Fruit fly (Drosophila melanogaster) whole organism, embryonic: Measurements from ENCODE around the gene dnc.

Experiments
- CG10462 ChIP-seq: fragments of 200-800 bp; sonication (Bioruptor generic); optimal IDR thresholded peaks from 2 replicates; lab custom pipeline; 2016; ENCODE audit warnings: missing biosample characterization, missing genetic modification characterization
- CG10654 ChIP-seq: fragments of 200-800 bp; sonication (Bioruptor generic); optimal IDR thresholded peaks from 2 replicates; lab custom pipeline; 2016; ENCODE audit warnings: missing biosample characterization, missing genetic modification characterization
- CG11085 ChIP-seq: fragments of 200-800 bp; sonication (Bioruptor generic); IDR thresholded peaks from 2 replicates; pipeline ENCODE4 v1.3.6; 2022; ENCODE audit warnings: missing biosample characterization, missing genetic modification characterization
- CG11696 ChIP-seq: fragments of 200-800 bp; sonication (Bioruptor generic); IDR thresholded peaks from 2 replicates; pipeline ENCODE4 v1.3.6; 2022; ENCODE audit warnings: missing biosample characterization, missing genetic modification characterization
- CG12104 ChIP-seq: fragments of 200-800 bp; sonication (Bioruptor generic); optimal IDR thresholded peaks from 3 replicates; lab custom pipeline; 2016; ENCODE audit warnings: missing biosample characterization, missing genetic modification characterization
- CG12155 ChIP-seq: fragments of 200-800 bp; sonication (Bioruptor generic); optimal IDR thresholded peaks from 3 replicates; lab custom pipeline; 2016; ENCODE audit warnings: missing biosample characterization, missing genetic modification characterization
- CG12744 ChIP-seq: fragments of 200-800 bp; sonication (Bioruptor generic); optimal IDR thresholded peaks from 2 replicates; lab custom pipeline; 2016; ENCODE audit warnings: missing biosample characterization, missing genetic modification characterization
- CG13287 ChIP-seq: fragments of 200-800 bp; sonication (Bioruptor generic); IDR thresholded peaks from 2 replicates; pipeline ENCODE4 v1.3.6; 2022; ENCODE audit warnings: missing biosample characterization, missing genetic modification characterization; ENCODE audit not compliant: partially characterized antibody
- CG14050 ChIP-seq: fragments of 200-800 bp; sonication (Bioruptor generic); IDR thresholded peaks from 3 replicates; pipeline ENCODE4 v1.3.6; 2022; ENCODE audit warnings: missing biosample characterization, missing genetic modification characterization
- CG14965 ChIP-seq: fragments of 200-800 bp; sonication (Bioruptor generic); optimal IDR thresholded peaks from 2 replicates; lab custom pipeline; 2016; ENCODE audit warnings: missing biosample characterization, missing genetic modification characterization, borderline replicate concordance
- CG15073 ChIP-seq: fragments of 200-800 bp; sonication (Bioruptor generic); optimal IDR thresholded peaks from 2 replicates; lab custom pipeline; 2016; ENCODE audit warnings: missing biosample characterization, missing genetic modification characterization
- CG15269 ChIP-seq: fragments of 200-800 bp; sonication (Bioruptor generic); optimal IDR thresholded peaks from 2 replicates; lab custom pipeline; 2018; ENCODE audit warnings: missing biosample characterization, mild to moderate bottlenecking, missing genetic modification characterization, moderate library complexity
- CG16813 ChIP-seq: fragments of 200-800 bp; sonication (Bioruptor generic); IDR thresholded peaks from 3 replicates; pipeline ENCODE4 v1.3.6; 2022; ENCODE audit warnings: missing biosample characterization, missing genetic modification characterization; ENCODE audit not compliant: partially characterized antibody
- CG18619 ChIP-seq: fragments of 200-800 bp; sonication (Bioruptor generic); optimal IDR thresholded peaks from 3 replicates; lab custom pipeline; 2017; ENCODE audit warnings: missing biosample characterization, mild to moderate bottlenecking, missing genetic modification characterization
- CG3407 ChIP-seq: fragments of 200-800 bp; sonication (Bioruptor generic); optimal IDR thresholded peaks from 2 replicates; lab custom pipeline; 2018; ENCODE audit warnings: missing biosample characterization, mild to moderate bottlenecking, missing genetic modification characterization
- CG4282 ChIP-seq: fragments of 200-800 bp; sonication (Bioruptor generic); optimal IDR thresholded peaks from 2 replicates; lab custom pipeline; 2016; ENCODE audit warnings: missing biosample characterization, missing genetic modification characterization
- CG7928 ChIP-seq: fragments of 200-800 bp; sonication (Bioruptor generic); optimal IDR thresholded peaks from 2 replicates; lab custom pipeline; 2017; ENCODE audit warnings: missing biosample characterization, mild to moderate bottlenecking, missing genetic modification characterization
- CG7987 ChIP-seq: fragments of 200-800 bp; sonication (Bioruptor generic); optimal IDR thresholded peaks from 2 replicates; lab custom pipeline; 2018; ENCODE audit warnings: missing biosample characterization, mild to moderate bottlenecking, missing genetic modification characterization, moderate library complexity
- CG8388 ChIP-seq: fragments of 200-800 bp; sonication (Bioruptor generic); optimal IDR thresholded peaks from 2 replicates; lab custom pipeline; 2019; ENCODE audit warnings: missing biosample characterization, mild to moderate bottlenecking, missing genetic modification characterization, moderate library complexity
- CoRest ChIP-seq: fragments of 200-800 bp; sonication (Bioruptor generic); optimal IDR thresholded peaks from 3 replicates; lab custom pipeline; 2018; ENCODE audit warnings: missing biosample characterization, mild to moderate bottlenecking, missing genetic modification characterization, moderate library complexity
- D19B ChIP-seq: fragments of 200-800 bp; sonication (Bioruptor generic); optimal IDR thresholded peaks from 2 replicates; lab custom pipeline; 2017; ENCODE audit warnings: missing biosample characterization, mild to moderate bottlenecking, missing genetic modification characterization
- E2f2 ChIP-seq: fragments of 200-800 bp; sonication (Bioruptor generic); IDR thresholded peaks from 2 replicates; pipeline ENCODE4 v1.3.6; 2022; ENCODE audit warnings: missing biosample characterization, missing genetic modification characterization
- Eip74EF ChIP-seq, 2 experiments: fragments of 200-800 bp in 1 of 2; fragments of >200 bp in 1 of 2; sonication (Bioruptor generic) in 1 of 2; optimal IDR thresholded peaks; 2 replicates each; lab custom pipeline; 2017 to 2019; ENCODE audit warnings: missing biosample characterization in 2 of 2, missing genetic modification characterization in 2 of 2, mild to moderate bottlenecking in 1 of 2, moderate library complexity in 1 of 2
- Fer3 ChIP-seq: fragments of 200-800 bp; sonication (Bioruptor generic); optimal IDR thresholded peaks from 2 replicates; lab custom pipeline; 2018; ENCODE audit warnings: missing biosample characterization, mild to moderate bottlenecking, missing genetic modification characterization, moderate library complexity
- HLHmδ ChIP-seq: fragments of 200-800 bp; sonication (Bioruptor generic); optimal IDR thresholded peaks from 2 replicates; lab custom pipeline; 2018; ENCODE audit warnings: missing biosample characterization, mild to moderate bottlenecking, missing genetic modification characterization, moderate library complexity
- Neu2 ChIP-seq: fragments of 200-800 bp; sonication (Bioruptor generic); optimal IDR thresholded peaks from 3 replicates; lab custom pipeline; 2016; ENCODE audit warnings: missing biosample characterization, missing genetic modification characterization, borderline replicate concordance
- Oli ChIP-seq: fragments of 200-800 bp; sonication (Bioruptor generic); optimal IDR thresholded peaks from 2 replicates; lab custom pipeline; 2018; ENCODE audit warnings: missing biosample characterization, mild to moderate bottlenecking, missing genetic modification characterization, moderate library complexity
- Rfx ChIP-seq: fragments of 200-800 bp; sonication (Bioruptor generic); IDR thresholded peaks from 2 replicates; pipeline ENCODE4 v1.3.6; 2022; ENCODE audit warnings: missing biosample characterization, missing genetic modification characterization
- Six4 ChIP-seq: fragments of 200-800 bp; sonication (Bioruptor generic); optimal IDR thresholded peaks from 2 replicates; lab custom pipeline; 2016; ENCODE audit warnings: missing biosample characterization, missing genetic modification characterization
- TFAM ChIP-seq: fragments of 200-800 bp; sonication (Bioruptor generic); optimal IDR thresholded peaks from 2 replicates; lab custom pipeline; 2017; ENCODE audit warnings: missing biosample characterization, missing genetic modification characterization, inconsistent platforms
- Tbp ChIP-seq: fragments of >200 bp; optimal IDR thresholded peaks from 2 replicates; lab custom pipeline; 2018; ENCODE audit warnings: missing biosample characterization, missing genetic modification characterization
- ab ChIP-seq: fragments of 200-800 bp; sonication (Bioruptor generic); optimal IDR thresholded peaks from 2 replicates; lab custom pipeline; 2016; ENCODE audit warnings: missing biosample characterization, missing genetic modification characterization
- chinmo ChIP-seq: fragments of 200-800 bp; sonication (Bioruptor generic); IDR thresholded peaks from 4 replicates; pipeline ENCODE4 v1.3.6; 2022; ENCODE audit warnings: missing biosample characterization, missing genetic modification characterization; ENCODE audit not compliant: partially characterized antibody
- cwo ChIP-seq: fragments of 200-800 bp; sonication (Bioruptor generic); optimal IDR thresholded peaks from 3 replicates; lab custom pipeline; 2017; ENCODE audit warnings: missing biosample characterization, missing genetic modification characterization, mild to moderate bottlenecking, moderate library complexity, missing genetic modification reagents
- fd64A ChIP-seq: fragments of 200-800 bp; sonication (Bioruptor generic); optimal IDR thresholded peaks from 3 replicates; lab custom pipeline; 2018; ENCODE audit warnings: missing biosample characterization, mild to moderate bottlenecking, missing genetic modification characterization
- gem ChIP-seq: fragments of 200-800 bp; sonication (Bioruptor generic); optimal IDR thresholded peaks from 2 replicates; lab custom pipeline; 2019; ENCODE audit warnings: missing biosample characterization, mild to moderate bottlenecking, missing genetic modification characterization, moderate library complexity
- ham ChIP-seq: fragments of 200-800 bp; sonication (Bioruptor generic); IDR thresholded peaks from 2 replicates; pipeline ENCODE4 v1.3.6; 2022; ENCODE audit warnings: missing biosample characterization, missing genetic modification characterization
- jumu ChIP-seq: fragments of 200-800 bp; sonication (Bioruptor generic); optimal IDR thresholded peaks from 3 replicates; lab custom pipeline; 2016; ENCODE audit warnings: missing biosample characterization, missing genetic modification characterization
- knrl ChIP-seq: fragments of 200-800 bp; sonication (Bioruptor generic); IDR thresholded peaks from 3 replicates; pipeline ENCODE4 v1.3.6; 2022; ENCODE audit warnings: missing biosample characterization, missing genetic modification characterization; ENCODE audit not compliant: partially characterized antibody
- otp ChIP-seq: fragments of 200-800 bp; sonication (Bioruptor generic); IDR thresholded peaks from 3 replicates; pipeline ENCODE4, ENCODE4 v1.3.6; 2022; ENCODE audit warnings: missing biosample characterization, missing genetic modification characterization
- pzg ChIP-seq: fragments of 200-800 bp; sonication (Bioruptor generic); optimal IDR thresholded peaks from 3 replicates; lab custom pipeline; 2018; ENCODE audit warnings: missing biosample characterization, mild to moderate bottlenecking, missing genetic modification characterization, moderate library complexity
- ro ChIP-seq: fragments of 200-800 bp; sonication (Bioruptor generic); IDR thresholded peaks from 2 replicates; pipeline ENCODE4 v1.3.6; 2022; ENCODE audit warnings: missing biosample characterization, missing genetic modification characterization
- row ChIP-seq: fragments of 200-800 bp; sonication (Bioruptor generic); IDR thresholded peaks from 3 replicates; pipeline ENCODE4 v1.3.6; 2022; ENCODE audit warnings: missing biosample characterization, missing genetic modification characterization
- schlank ChIP-seq: fragments of 200-800 bp; sonication (Bioruptor generic); optimal IDR thresholded peaks from 2 replicates; lab custom pipeline; 2018; ENCODE audit warnings: missing biosample characterization, mild to moderate bottlenecking, missing genetic modification characterization
- stwl ChIP-seq: fragments of 200-800 bp; sonication (Bioruptor generic); optimal IDR thresholded peaks from 3 replicates; lab custom pipeline; 2018; ENCODE audit warnings: missing biosample characterization, mild to moderate bottlenecking, missing genetic modification characterization, moderate library complexity
- sug ChIP-seq: fragments of 200-800 bp; optimal IDR thresholded peaks from 2 replicates; lab custom pipeline; 2019; ENCODE audit warnings: missing biosample characterization, mild to moderate bottlenecking, missing genetic modification characterization, moderate library complexity
- trh ChIP-seq: fragments of 200-800 bp; sonication (Bioruptor generic); optimal IDR thresholded peaks from 2 replicates; lab custom pipeline; 2016; ENCODE audit warnings: missing biosample characterization, missing genetic modification characterization
- ttk ChIP-seq: fragments of 200-800 bp; sonication (Bioruptor generic); IDR thresholded peaks from 2 replicates; pipeline ENCODE4 v2.1.2; 2022; ENCODE audit warnings: missing biosample characterization, missing genetic modification characterization

Gene dnc

dm6 chrX:3205887-3206794, 29.9 kb downstream of the dnc start (continued):
- TF ChIP-seq CG15269 (tag; lab: Kevin White, UChicago) (peak; percentile 72), E2f2 (GFP tag; lab: Robert Waterston, UW) (peak; percentile 57), CoRest (peak; percentile 41), CG14050 (GFP tag; lab: Robert Waterston, UW) (peak; percentile 48; the same call in 1 of the 3 replicates), Fer3 (tag; lab: Kevin White, UChicago) (peak; percentile 57), CG7928 (GFP tag; lab: Kevin White, UChicago) (no peak), Neu2 (no peak), CG18619 (peak; percentile 58), CG11085 (no peak), ham (no peak), CG10462 (no peak), cwo (GFP tag; lab: Kevin White, UChicago) (peak; percentile 69), CG16813 (GFP tag; lab: Robert Waterston, UW) (no peak), row (GFP tag; lab: Robert Waterston, UW) (peak; percentile 77), fd64A (GFP tag; lab: Kevin White, UChicago) (no peak), Tbp (GFP tag; lab: Kevin White, UChicago) (no peak), stwl (no peak), CG15073 (GFP tag; lab: Kevin White, UChicago) (no peak), Rfx (GFP tag; lab: Robert Waterston, UW) (peak; percentile 82), CG12155 (GFP tag; lab: Kevin White, UChicago) (peak; percentile 40), schlank (peak; percentile 32), CG3407 (GFP tag; lab: Kevin White, UChicago) (peak; percentile 7), jumu (GFP tag; lab: Kevin White, UChicago) (peak; percentile 69), HLHmδ (GFP tag; lab: Kevin White, UChicago) (no peak), Oli (tag; lab: Kevin White, UChicago) (peak; percentile 60), chinmo (0 out of 4 replicates have a peak, but pooled peaks have one; percentile 27), Six4 (GFP tag; lab: Kevin White, UChicago) (peak; percentile 50), knrl (GFP tag; lab: Robert Waterston, UW) (no peak), CG4282 (GFP tag; lab: Kevin White, UChicago) (peak; percentile 18), CG12104 (GFP tag; lab: Kevin White, UChicago) (no peak), pzg (GFP tag; lab: Kevin White, UChicago) (no peak), trh (no peak), CG11696 (peak; percentile 53; the same call in 1 of the 2 replicates), D19B (GFP tag; lab: Kevin White, UChicago) (peak; percentile 37), ab (GFP tag; lab: Kevin White, UChicago) (no peak), CG7987 (GFP tag; lab: Kevin White, UChicago) (no peak), CG12744 (GFP tag; lab: Kevin White, UChicago) (peak; percentile 38), CG13287 (peak; percentile 26; the same call in 1 of the 2 replicates), otp (GFP tag; lab: Robert Waterston, UW) (peak; percentile 79; the same call in 2 of the 3 replicates), CG14965 (GFP tag; lab: Kevin White, UChicago) (peak; percentile 25), sug (tag; lab: Kevin White, UChicago) (no peak), ttk (GFP tag; lab: Robert Waterston, UW) (peak; percentile 68), Eip74EF (GFP tag; optimal IDR thresholded peaks at IDR 0.05; lab: Kevin White, UChicago) (no peak), ro (GFP tag; lab: Robert Waterston, UW) (0 out of 2 replicates have a peak, but pooled peaks have one; percentile 50), TFAM (GFP tag; lab: Kevin White, UChicago) (no peak), gem (tag; lab: Kevin White, UChicago) (peak; percentile 62), CG8388 (GFP tag; lab: Kevin White, UChicago) (no peak), CG10654 (GFP tag; lab: Kevin White, UChicago) (peak; percentile 41)
